Worm (Caenorhabditis elegans) whole organism, L4 larva: ENCODE results near the gene M151.1.

Source experiments
- D1046.2 ChIP-seq: fragments of 200-800 bp; sonication (Bioruptor generic); IDR thresholded peaks from 2 replicates; pipeline ENCODE4 v1.3.6; 2022; ENCODE audit warnings: missing genetic modification characterization, missing compliant biosample characterization
- F37D6.2 ChIP-seq: sonication (generic microtip); optimal IDR thresholded peaks from 2 replicates; lab custom pipeline; 2016; ENCODE audit warnings: mild to moderate bottlenecking, missing genetic modification characterization, missing compliant biosample characterization
- R02D3.7 ChIP-seq: fragments of 150-350 bp; sonication (generic microtip); optimal IDR thresholded peaks from 3 replicates; lab custom pipeline; 2014; ENCODE audit warnings: missing biosample characterization, missing genetic modification characterization
- T26A8.4 ChIP-seq: fragments of 200-800 bp; sonication (Bioruptor generic); IDR thresholded peaks from 2 replicates; pipeline ENCODE4 v1.3.6; 2022; ENCODE audit warnings: missing genetic modification characterization, missing compliant biosample characterization
- Y105C5A.15 ChIP-seq: fragments of 200-800 bp; sonication (Bioruptor generic); IDR thresholded peaks from 2 replicates; pipeline ENCODE4 v1.3.6; 2022; ENCODE audit warnings: missing genetic modification characterization, missing compliant biosample characterization
- Y5F2A.4 ChIP-seq: fragments of 200-800 bp; sonication (Bioruptor generic); optimal IDR thresholded peaks from 2 replicates; lab custom pipeline; 2018; ENCODE audit warnings: mild to moderate bottlenecking, missing genetic modification characterization, missing compliant biosample characterization
- aha-1 ChIP-seq: fragments of 150-350 bp; peaks from one replicate; lab custom pipeline; 2014; ENCODE audit warnings: missing biosample characterization, missing genetic modification characterization
- ama-1 ChIP-seq: fragments of 150-350 bp; optimal IDR thresholded peaks from 2 replicates; lab custom pipeline; 2014; ENCODE audit warnings: inconsistent platforms, mixed read lengths
- attf-4 ChIP-seq: sonication (generic microtip); optimal IDR thresholded peaks from 3 replicates; lab custom pipeline; 2017; ENCODE audit warnings: missing biosample characterization, missing genetic modification characterization
- ceh-20 ChIP-seq: fragments of 200-800 bp; sonication (Bioruptor generic); IDR thresholded peaks from 2 replicates; pipeline ENCODE4 v1.3.6; 2022; ENCODE audit warnings: missing genetic modification reagents, missing genetic modification characterization, missing compliant biosample characterization
- ceh-28 ChIP-seq: fragments of 150-350 bp; optimal IDR thresholded peaks from 2 replicates; lab custom pipeline; 2014; ENCODE audit warnings: missing biosample characterization, missing genetic modification reagents, missing genetic modification characterization
- ceh-32 ChIP-seq: sonication (generic microtip); optimal IDR thresholded peaks from 2 replicates; lab custom pipeline; 2016; ENCODE audit warnings: mild to moderate bottlenecking, missing genetic modification characterization, missing compliant biosample characterization; ENCODE audit not compliant: poor library complexity
- ceh-82 ChIP-seq: sonication (generic microtip); optimal IDR thresholded peaks from 2 replicates; lab custom pipeline; 2017; ENCODE audit warnings: missing biosample characterization, missing genetic modification characterization
- ces-1 ChIP-seq: fragments of 150-350 bp; sonication (generic microtip); optimal IDR thresholded peaks from 4 replicates; lab custom pipeline; 2014; ENCODE audit warnings: missing biosample characterization, missing genetic modification reagents, missing genetic modification characterization
- ctbp-1 ChIP-seq: fragments of 200-800 bp; sonication (Bioruptor generic); IDR thresholded peaks from 2 replicates; pipeline ENCODE4 v1.3.6; 2022; ENCODE audit warnings: missing genetic modification reagents, missing genetic modification characterization, missing compliant biosample characterization
- daf-16 ChIP-seq, 3 experiments: sonication (generic microtip); optimal IDR thresholded peaks; 2 replicates each; lab custom pipeline; 2016 to 2017; ENCODE audit warnings: missing genetic modification characterization in 3 of 3, missing genetic modification reagents in 3 of 3, mild to moderate bottlenecking in 2 of 3, missing compliant biosample characterization in 2 of 3, missing biosample characterization in 1 of 3, moderate library complexity in 1 of 3
- dmd-6 ChIP-seq: fragments of 200-800 bp; sonication (Bioruptor generic); IDR thresholded peaks from 2 replicates; pipeline ENCODE4 v1.3.6; 2022; ENCODE audit warnings: missing genetic modification reagents, missing genetic modification characterization, missing compliant biosample characterization
- dmd-8 ChIP-seq: fragments of 200-800 bp; sonication (Bioruptor generic); IDR thresholded peaks from 2 replicates; pipeline ENCODE4 v1.3.6; 2022; ENCODE audit warnings: missing genetic modification characterization, missing compliant biosample characterization
- duxl-1 ChIP-seq: sonication (generic microtip); optimal IDR thresholded peaks from 2 replicates; lab custom pipeline; 2016; ENCODE audit warnings: mild to moderate bottlenecking, missing genetic modification characterization, moderate library complexity, missing compliant biosample characterization; ENCODE audit not compliant: poor library complexity
- egl-43 ChIP-seq: fragments of 200-800 bp; sonication (Bioruptor generic); IDR thresholded peaks from 2 replicates; pipeline ENCODE4 v1.3.6; 2022; ENCODE audit warnings: missing genetic modification reagents, missing genetic modification characterization, missing compliant biosample characterization
- fkh-10 ChIP-seq: fragments of 150-350 bp; optimal IDR thresholded peaks from 2 replicates; lab custom pipeline; 2014; ENCODE audit warnings: missing biosample characterization, missing genetic modification reagents, missing genetic modification characterization
- gei-8 ChIP-seq: fragments of 200-800 bp; sonication (Bioruptor generic); optimal IDR thresholded peaks from 2 replicates; lab custom pipeline; 2018; ENCODE audit warnings: mild to moderate bottlenecking, missing genetic modification characterization, missing compliant biosample characterization
- hlh-11 ChIP-seq: fragments of 200-800 bp; sonication (Bioruptor generic); optimal IDR thresholded peaks from 2 replicates; lab custom pipeline; 2018; ENCODE audit warnings: mild to moderate bottlenecking, missing genetic modification characterization, missing compliant biosample characterization
- hmg-1.1 ChIP-seq: fragments of 200-800 bp; sonication (Bioruptor generic); IDR thresholded peaks from 2 replicates; pipeline ENCODE4 v1.3.6; 2022; ENCODE audit warnings: missing genetic modification reagents, missing genetic modification characterization, missing compliant biosample characterization
- lin-13 ChIP-seq: fragments of 150-350 bp; optimal IDR thresholded peaks from 2 replicates; lab custom pipeline; 2014; ENCODE audit warnings: missing biosample characterization, missing genetic modification reagents, missing genetic modification characterization
- lin-15B ChIP-seq: fragments of 150-350 bp; sonication (generic microtip); optimal IDR thresholded peaks from 3 replicates; lab custom pipeline; 2014; ENCODE audit warnings: missing biosample characterization, missing genetic modification characterization
- lin-29 ChIP-seq: fragments of 200-800 bp; sonication (Bioruptor generic); IDR thresholded peaks from 2 replicates; pipeline ENCODE4 v1.3.6; 2022; ENCODE audit warnings: missing genetic modification reagents, missing genetic modification characterization, missing compliant biosample characterization
- mep-1 ChIP-seq: fragments of 150-350 bp; sonication (generic microtip); optimal IDR thresholded peaks from 3 replicates; lab custom pipeline; 2014; ENCODE audit warnings: missing biosample characterization, missing genetic modification characterization
- mes-2 ChIP-seq: sonication (generic microtip); optimal IDR thresholded peaks from 2 replicates; lab custom pipeline; 2016; ENCODE audit warnings: missing genotype, mild to moderate bottlenecking, missing genetic modification characterization, missing compliant biosample characterization; ENCODE audit not compliant: poor library complexity, severe bottlenecking
- mxl-3 ChIP-seq: fragments of 200-800 bp; sonication (Bioruptor generic); optimal IDR thresholded peaks from 2 replicates; lab custom pipeline; 2018; ENCODE audit warnings: mild to moderate bottlenecking, missing genetic modification characterization, missing compliant biosample characterization
- nhr-102 ChIP-seq: sonication (generic microtip); optimal IDR thresholded peaks from 2 replicates; lab custom pipeline; 2016; ENCODE audit warnings: mild to moderate bottlenecking, missing genetic modification characterization, moderate library complexity, missing compliant biosample characterization
- nhr-6 ChIP-seq: fragments of 150-350 bp; optimal IDR thresholded peaks from 2 replicates; lab custom pipeline; 2014; ENCODE audit warnings: missing biosample characterization, missing genetic modification characterization
- nhr-76 ChIP-seq: fragments of 150-350 bp; optimal IDR thresholded peaks from 2 replicates; lab custom pipeline; 2014; ENCODE audit warnings: missing biosample characterization, missing genetic modification characterization
- pha-4 ChIP-seq, 2 experiments: fragments of 150-350 bp in 1 of 2; fragments of 200-800 bp in 1 of 2; sonication (Bioruptor generic) in 1 of 2; IDR thresholded peaks in 1 of 2; optimal IDR thresholded peaks in 1 of 2; 2 replicates each; pipeline versions ENCODE4 v1.3.6 to Lab custom; 2014 to 2022; ENCODE audit warnings: missing genetic modification characterization in 2 of 2, missing genetic modification reagents in 2 of 2, missing biosample characterization in 1 of 2, missing compliant biosample characterization in 1 of 2
- php-3 ChIP-seq: fragments of 200-800 bp; sonication (Bioruptor generic); IDR thresholded peaks from 2 replicates; pipeline ENCODE4 v1.3.6; 2022; ENCODE audit warnings: missing genetic modification reagents, missing genetic modification characterization, missing compliant biosample characterization
- pqm-1 ChIP-seq: sonication (generic microtip); optimal IDR thresholded peaks from 2 replicates; lab custom pipeline; 2017; ENCODE audit warnings: missing biosample characterization, missing genetic modification characterization
- rbr-2 ChIP-seq: sonication (generic microtip); optimal IDR thresholded peaks from 2 replicates; lab custom pipeline; 2016; ENCODE audit warnings: missing genotype, missing genetic modification characterization, missing compliant biosample characterization
- sdz-12 ChIP-seq: fragments of 200-800 bp; sonication (Bioruptor generic); optimal IDR thresholded peaks from 2 replicates; lab custom pipeline; 2018; ENCODE audit warnings: mild to moderate bottlenecking, missing genetic modification characterization, missing compliant biosample characterization
- snpc-4 ChIP-seq: fragments of 150-350 bp; optimal IDR thresholded peaks from 2 replicates; lab custom pipeline; 2014; ENCODE audit warnings: missing biosample characterization, missing genetic modification characterization
- spr-1 ChIP-seq: sonication (generic microtip); optimal IDR thresholded peaks from 2 replicates; lab custom pipeline; 2016; ENCODE audit warnings: mild to moderate bottlenecking, missing genetic modification characterization, missing compliant biosample characterization
- tag-97 ChIP-seq: fragments of 200-800 bp; sonication (Bioruptor generic); IDR thresholded peaks from 2 replicates; pipeline ENCODE4 v1.3.6; 2022; ENCODE audit warnings: missing genetic modification characterization, missing compliant biosample characterization
- zfp-2 ChIP-seq: sonication (generic microtip); optimal IDR thresholded peaks from 2 replicates; lab custom pipeline; 2016; ENCODE audit warnings: mild to moderate bottlenecking, missing genetic modification characterization, missing compliant biosample characterization
- zfp-3 ChIP-seq: fragments of 200-800 bp; sonication (Bioruptor generic); conservative IDR thresholded peaks from 2 replicates; pipeline ENCODE4 v1.3.6; 2022; ENCODE audit warnings: missing genetic modification reagents, missing genetic modification characterization, missing compliant biosample characterization
- zip-11 ChIP-seq: fragments of 200-800 bp; sonication (Bioruptor generic); IDR thresholded peaks from 2 replicates; pipeline ENCODE4 v1.3.6; 2022; ENCODE audit warnings: missing genetic modification characterization, missing compliant biosample characterization
- zip-2 ChIP-seq: fragments of 150-350 bp; optimal IDR thresholded peaks from 2 replicates; lab custom pipeline; 2014; ENCODE audit warnings: missing biosample characterization, missing genetic modification characterization
- ztf-11 ChIP-seq: fragments of 150-350 bp; optimal IDR thresholded peaks from 2 replicates; lab custom pipeline; 2014; ENCODE audit warnings: missing biosample characterization, missing genetic modification characterization
- ztf-7 ChIP-seq: fragments of 150-350 bp; optimal IDR thresholded peaks from 2 replicates; lab custom pipeline; 2014; ENCODE audit warnings: missing biosample characterization, missing genetic modification characterization

Gene M151.1

DNA sequence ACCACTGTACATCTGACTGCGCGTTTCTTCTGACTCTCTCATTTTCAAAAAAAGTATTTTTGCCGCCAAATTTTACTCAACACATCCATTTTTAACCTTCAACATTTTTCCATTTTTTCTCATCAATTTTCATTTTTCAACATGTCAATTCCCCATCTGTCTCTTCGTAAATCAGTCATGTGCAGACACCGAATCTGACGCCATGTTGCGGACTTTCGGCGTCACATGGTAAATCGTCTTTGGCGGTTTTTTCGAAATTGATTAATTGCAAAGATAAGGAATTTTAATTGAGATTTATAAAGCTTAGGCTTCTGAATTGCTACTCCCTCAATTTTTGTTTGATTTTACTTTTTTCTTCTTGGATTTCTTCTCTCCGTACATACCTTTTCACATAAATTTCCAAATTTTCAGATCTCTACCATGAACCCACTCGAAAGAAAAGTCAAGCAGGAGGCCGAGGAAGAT is 41.5 kb downstream of the M151.1 start, which contains the start of gene F19B10.1 (continued):
- TF ChIP-seq nhr-6 (tag; lab: Kevin White, UChicago) = no peak
- TF ChIP-seq F37D6.2 (tag; lab: Kevin White, UChicago) = no peak
- TF ChIP-seq sdz-12 = no peak
- TF ChIP-seq zip-2 (tag; lab: Kevin White, UChicago) = no peak
- no peak for TF ChIP-seq T26A8.4 (GFP tag; lab: Robert Waterston, UW)
- no peak for TF ChIP-seq zfp-2
- TF ChIP-seq ceh-20 (GFP tag; lab: Robert Waterston, UW) = peak; percentile 24; the same call in 1 of the 2 replicates
- TF ChIP-seq mxl-3 = peak; percentile 63
- no peak for TF ChIP-seq ceh-82
- TF ChIP-seq nhr-102 = no peak
- no peak for TF ChIP-seq nhr-76 (tag; lab: Kevin White, UChicago)
- TF ChIP-seq Y105C5A.15 (GFP tag; lab: Robert Waterston, UW) = no peak
- TF ChIP-seq aha-1 = no peak
- no peak for TF ChIP-seq Y5F2A.4 (GFP tag; lab: Kevin White, UChicago)
- no peak for TF ChIP-seq spr-1
- no peak for TF ChIP-seq hmg-1.1
- TF ChIP-seq zfp-3 (GFP tag; lab: Robert Waterston, UW) = no peak
- TF ChIP-seq ceh-32 (tag; lab: Kevin White, UChicago) = no peak
- no peak for TF ChIP-seq attf-4 (tag; lab: Kevin White, UChicago)
- no peak for TF ChIP-seq pha-4 (GFP tag; IDR thresholded peaks at IDR 0.05; lab: Robert Waterston, UW)
- TF ChIP-seq pha-4 (tag; optimal IDR thresholded peaks at IDR 0.05; lab: Kevin White, UChicago) = no peak
- TF ChIP-seq rbr-2 = no peak
- TF ChIP-seq ztf-11 (tag; lab: Kevin White, UChicago) = no peak
- TF ChIP-seq ces-1 (GFP tag; lab: Kevin White, UChicago) = no peak
- no peak for TF ChIP-seq D1046.2 (GFP tag; lab: Robert Waterston, UW)
- TF ChIP-seq zip-11 (GFP tag; lab: Robert Waterston, UW) = no peak
- no peak for TF ChIP-seq ztf-7
- peak; percentile 86 for TF ChIP-seq mes-2
- peak; percentile 41 for TF ChIP-seq lin-13 (GFP tag; lab: Kevin White, UChicago)
- TF ChIP-seq gei-8 (GFP tag; lab: Kevin White, UChicago) = no peak
- TF ChIP-seq hlh-11 = peak; percentile 74
- no peak for TF ChIP-seq lin-15B
- TF ChIP-seq ctbp-1 (GFP tag; lab: Robert Waterston, UW) = no peak
- TF ChIP-seq dmd-8 = no peak
- TF ChIP-seq duxl-1 = peak; percentile 85
- no peak for TF ChIP-seq fkh-10 (GFP tag; lab: Kevin White, UChicago)
- TF ChIP-seq php-3 = no peak
- no peak for TF ChIP-seq egl-43 (GFP tag; lab: Robert Waterston, UW)
- peak; percentile 63 for TF ChIP-seq dmd-6 (GFP tag; lab: Robert Waterston, UW)
- TF ChIP-seq R02D3.7 = peak; percentile 45
- TF ChIP-seq ama-1 (lab: Kevin White, UChicago) = no peak

DNA sequence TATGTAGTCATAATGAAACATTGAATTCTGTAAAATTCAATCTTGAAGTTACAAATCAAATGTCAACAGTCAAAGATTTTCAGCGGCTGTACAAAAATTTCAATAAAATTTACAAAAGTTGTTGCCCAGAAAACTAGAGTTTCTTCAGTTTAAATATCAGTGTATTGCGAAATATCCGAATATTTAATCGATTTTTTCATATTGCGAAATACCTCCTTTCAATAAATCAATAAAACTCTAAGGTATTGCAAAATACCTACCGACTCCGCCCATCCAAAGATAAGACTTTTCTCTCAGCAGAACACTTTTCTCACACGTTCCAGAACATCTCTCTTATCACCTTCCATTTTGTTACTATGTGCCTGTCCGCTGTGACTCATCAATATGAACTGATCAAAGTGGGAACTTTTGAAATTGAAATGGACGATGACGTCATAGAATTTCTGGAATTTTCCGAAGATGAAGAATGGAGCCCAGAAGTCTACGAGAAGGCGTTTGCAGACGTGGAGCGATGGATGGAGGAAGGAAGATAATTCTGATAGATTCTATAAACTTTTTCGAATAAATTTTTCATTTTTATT is 43.3 kb downstream of the M151.1 start:
- TF ChIP-seq pqm-1 (tag; lab: Kevin White, UChicago) (peak; percentile 5), lin-29 (no peak), ctbp-1 (GFP tag; lab: Robert Waterston, UW) (no peak), dmd-6 (GFP tag; lab: Robert Waterston, UW) (peak; percentile 42; the same call in 1 of the 2 replicates), mep-1 (tag; lab: Kevin White, UChicago) (no peak), tag-97 (no peak), snpc-4 (tag; lab: Kevin White, UChicago) (no peak), ceh-28 (tag; lab: Kevin White, UChicago) (peak; percentile 40), daf-16 (GFP tag; optimal IDR thresholded peaks at IDR 0.05; lab: Kevin White, UChicago) (no peak), daf-16 (tag; optimal IDR thresholded peaks at IDR 0.05; lab: Kevin White, UChicago) (peak; percentile 21)
